Worm (Caenorhabditis elegans): Measurements from ENCODE around the gene ugt-10.

DNA sequence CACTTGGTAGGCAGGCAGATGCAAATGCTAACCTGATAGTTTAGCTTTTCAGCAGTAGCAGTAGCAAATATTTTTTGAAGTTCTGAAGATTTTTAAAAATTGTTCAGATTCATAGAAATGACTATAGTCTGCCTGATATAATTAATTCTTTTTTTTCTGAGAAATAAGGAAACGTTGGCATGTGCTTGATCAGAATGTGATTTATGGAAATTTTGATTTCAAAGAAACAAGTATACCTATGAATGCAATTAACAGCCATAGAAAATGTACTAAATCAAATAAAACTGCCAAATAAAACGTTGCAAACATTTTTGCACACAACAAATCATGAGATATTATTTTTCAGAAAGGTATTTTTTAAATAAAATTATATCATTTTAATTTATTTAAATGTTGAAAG is 29.3 kb downstream of the ugt-10 start:
- TF ChIP-seq ama-1 (optimal IDR thresholded peaks at IDR 0.05) (no peak), ZK546.5 (tag; optimal IDR thresholded peaks at IDR 0.05) (no peak), nhr-6 (tag; optimal IDR thresholded peaks at IDR 0.05) (no peak), hlh-30 (tag; optimal IDR thresholded peaks at IDR 0.05; ENCODE audit: insufficient read depth) (no peak), spr-1 (tag; optimal IDR thresholded peaks at IDR 0.05) (no peak), nhr-28 (tag; optimal IDR thresholded peaks at IDR 0.05) (no peak), hlh-11 (tag; optimal IDR thresholded peaks at IDR 0.05) (no peak), R02D3.7 (tag; optimal IDR thresholded peaks at IDR 0.05) (no peak), nhr-42 (GFP tag; IDR thresholded peaks at IDR 0.05) (no peak), nhr-76 (tag; optimal IDR thresholded peaks at IDR 0.05) (no peak)
